Fruit fly (Drosophila melanogaster): ENCODE data around the gene CG34238.

DNA sequence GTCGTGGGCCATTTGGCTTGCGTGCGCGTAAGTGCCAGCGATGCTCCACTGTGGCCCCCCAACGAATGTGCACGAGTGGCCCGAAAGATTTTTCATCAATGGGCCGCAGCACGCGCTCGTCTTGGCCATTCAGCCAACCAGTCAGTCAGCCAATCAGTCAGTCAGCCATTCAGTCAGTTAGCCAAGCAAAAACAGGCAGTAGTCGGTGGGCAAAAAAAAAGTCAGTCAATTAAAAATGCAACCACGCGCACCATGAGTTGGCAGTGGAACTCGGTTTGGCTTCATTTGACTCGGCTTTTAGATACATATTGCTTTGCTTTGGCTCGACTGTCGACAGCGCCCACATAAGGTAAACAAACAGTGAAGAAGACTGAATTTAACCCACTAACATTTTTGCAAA is 19.7 kb downstream of the CG34238 start:
- TF ChIP-seq Rel (GFP tag; optimal IDR thresholded peaks at IDR 0.05) (no peak), Rel (tag; optimal IDR thresholded peaks at IDR 0.05) (no peak), psq (GFP tag; optimal IDR thresholded peaks at IDR 0.05) (no peak), pan (optimal IDR thresholded peaks at IDR 0.05) (no peak), brk (GFP tag; optimal IDR thresholded peaks at IDR 0.05) (no peak), sv (GFP tag; optimal IDR thresholded peaks at IDR 0.05) (no peak), dsf (GFP tag; optimal IDR thresholded peaks at IDR 0.05; ENCODE audit: borderline replicate concordance) (no peak)

Data from whole organism, wandering third instar larva.